Fruit fly (Drosophila melanogaster) whole organism, embryonic: Measurements from ENCODE around the gene Sox21a.

Experiments used
- Blimp-1 ChIP-seq: fragments of 200-800 bp; sonication (Bioruptor generic); optimal IDR thresholded peaks from 3 replicates; lab custom pipeline; 2018; ENCODE audit warnings: missing biosample characterization, missing genetic modification characterization, mild to moderate bottlenecking, moderate library complexity, missing genetic modification reagents
- CG10209 ChIP-seq: fragments of 200-800 bp; sonication (Bioruptor generic); optimal IDR thresholded peaks from 3 replicates; lab custom pipeline; 2017; ENCODE audit warnings: missing biosample characterization, mild to moderate bottlenecking, missing genetic modification characterization, missing genetic modification reagents
- CG10267 ChIP-seq: fragments of 200-800 bp; sonication (Bioruptor generic); optimal IDR thresholded peaks from 2 replicates; lab custom pipeline; 2018; ENCODE audit warnings: missing biosample characterization, mild to moderate bottlenecking, missing genetic modification characterization, moderate library complexity
- CG10321 ChIP-seq: fragments of 200-800 bp; sonication (Bioruptor generic); IDR thresholded peaks from 2 replicates; pipeline ENCODE4 v1.3.6; 2022; ENCODE audit warnings: missing biosample characterization, missing genetic modification characterization
- CG10462 ChIP-seq: fragments of 200-800 bp; sonication (Bioruptor generic); optimal IDR thresholded peaks from 2 replicates; lab custom pipeline; 2016; ENCODE audit warnings: missing biosample characterization, missing genetic modification characterization
- CG12236 ChIP-seq: fragments of 200-800 bp; sonication (Bioruptor generic); optimal IDR thresholded peaks from 2 replicates; lab custom pipeline; 2016; ENCODE audit warnings: missing biosample characterization, missing genetic modification characterization
- CG13296 ChIP-seq: fragments of 200-800 bp; sonication (Bioruptor generic); optimal IDR thresholded peaks from 3 replicates; lab custom pipeline; 2018; ENCODE audit warnings: missing biosample characterization, mild to moderate bottlenecking, missing genetic modification characterization
- CG15073 ChIP-seq: fragments of 200-800 bp; sonication (Bioruptor generic); optimal IDR thresholded peaks from 2 replicates; lab custom pipeline; 2016; ENCODE audit warnings: missing biosample characterization, missing genetic modification characterization
- CG1647 ChIP-seq: fragments of 200-800 bp; sonication (Bioruptor generic); optimal IDR thresholded peaks from 3 replicates; lab custom pipeline; 2016; ENCODE audit warnings: missing biosample characterization, missing genetic modification characterization
- CG16779 ChIP-seq: fragments of 200-800 bp; sonication (Bioruptor generic); IDR thresholded peaks from 2 replicates; pipeline ENCODE4 v1.3.6; 2022; ENCODE audit warnings: missing biosample characterization, missing genetic modification characterization
- CG2116 ChIP-seq: fragments of 200-800 bp; sonication (Bioruptor generic); optimal IDR thresholded peaks from 3 replicates; lab custom pipeline; 2018; ENCODE audit warnings: missing biosample characterization, mild to moderate bottlenecking, missing genetic modification characterization
- CG34224 ChIP-seq: fragments of 200-800 bp; sonication (Bioruptor generic); IDR thresholded peaks from 3 replicates; pipeline ENCODE4 v1.3.6; 2022; ENCODE audit warnings: missing biosample characterization, missing genetic modification characterization; ENCODE audit not compliant: partially characterized antibody
- CG3726 ChIP-seq: fragments of 200-800 bp; sonication (Bioruptor generic); IDR thresholded peaks from 3 replicates; pipeline ENCODE4, ENCODE4 v1.3.6; 2022; ENCODE audit warnings: missing biosample characterization, missing genetic modification characterization
- CG4282 ChIP-seq: fragments of 200-800 bp; sonication (Bioruptor generic); optimal IDR thresholded peaks from 2 replicates; lab custom pipeline; 2016; ENCODE audit warnings: missing biosample characterization, missing genetic modification characterization
- CG6765 ChIP-seq: fragments of 200-800 bp; sonication (Bioruptor generic); optimal IDR thresholded peaks from 3 replicates; lab custom pipeline; 2017; ENCODE audit warnings: missing biosample characterization, mild to moderate bottlenecking, missing genetic modification characterization
- CG8388 ChIP-seq: fragments of 200-800 bp; sonication (Bioruptor generic); optimal IDR thresholded peaks from 2 replicates; lab custom pipeline; 2019; ENCODE audit warnings: missing biosample characterization, mild to moderate bottlenecking, missing genetic modification characterization, moderate library complexity
- CG8944 ChIP-seq: fragments of 200-800 bp; sonication (Bioruptor generic); optimal IDR thresholded peaks from 3 replicates; lab custom pipeline; 2016; ENCODE audit warnings: missing biosample characterization, missing genetic modification characterization
- CG9215 ChIP-seq: fragments of 200-800 bp; sonication (Bioruptor generic); IDR thresholded peaks from 2 replicates; pipeline ENCODE4 v1.3.6; 2022; ENCODE audit warnings: missing biosample characterization, missing genetic modification characterization
- CG9876 ChIP-seq: fragments of 200-800 bp; sonication (Bioruptor generic); optimal IDR thresholded peaks from 2 replicates; lab custom pipeline; 2016; ENCODE audit warnings: missing biosample characterization, missing genetic modification characterization
- Camta ChIP-seq: fragments of 200-800 bp; sonication (Bioruptor generic); optimal IDR thresholded peaks from 2 replicates; lab custom pipeline; 2016; ENCODE audit warnings: missing biosample characterization, missing genetic modification characterization
- Chrac-16 ChIP-seq: fragments of 200-800 bp; sonication (Bioruptor generic); optimal IDR thresholded peaks from 3 replicates; lab custom pipeline; 2016; ENCODE audit warnings: missing biosample characterization, missing genetic modification characterization
- Dad ChIP-seq: fragments of 200-800 bp; sonication (Bioruptor generic); optimal IDR thresholded peaks from 3 replicates; lab custom pipeline; 2016; ENCODE audit warnings: missing biosample characterization, missing genetic modification characterization
- Dp ChIP-seq: fragments of 200-800 bp; sonication (Bioruptor generic); optimal IDR thresholded peaks from 2 replicates; lab custom pipeline; 2018; ENCODE audit warnings: missing biosample characterization, mild to moderate bottlenecking, missing genetic modification characterization, moderate library complexity
- E2f2 ChIP-seq: fragments of 200-800 bp; sonication (Bioruptor generic); IDR thresholded peaks from 2 replicates; pipeline ENCODE4 v1.3.6; 2022; ENCODE audit warnings: missing biosample characterization, missing genetic modification characterization
- Eip74EF ChIP-seq, 2 experiments: fragments of 200-800 bp in 1 of 2; fragments of >200 bp in 1 of 2; sonication (Bioruptor generic) in 1 of 2; optimal IDR thresholded peaks; 2 replicates each; lab custom pipeline; 2017 to 2019; ENCODE audit warnings: missing biosample characterization in 2 of 2, missing genetic modification characterization in 2 of 2, mild to moderate bottlenecking in 1 of 2, moderate library complexity in 1 of 2
- GATAe ChIP-seq: fragments of 200-800 bp; sonication (Bioruptor generic); conservative IDR thresholded peaks from 2 replicates; pipeline ENCODE4 v1.3.6; 2022; ENCODE audit warnings: missing biosample characterization, missing genetic modification characterization
- Max ChIP-seq: fragments of 200-800 bp; sonication (Bioruptor generic); optimal IDR thresholded peaks from 2 replicates; lab custom pipeline; 2016; ENCODE audit warnings: missing biosample characterization, mild to moderate bottlenecking, missing genetic modification characterization
- Mes4 ChIP-seq: fragments of 200-800 bp; sonication (Bioruptor generic); optimal IDR thresholded peaks from 2 replicates; lab custom pipeline; 2016; ENCODE audit warnings: missing biosample characterization, missing genetic modification characterization
- NC2β ChIP-seq: fragments of 200-800 bp; sonication (Bioruptor generic); optimal IDR thresholded peaks from 2 replicates; lab custom pipeline; 2016; ENCODE audit warnings: missing biosample characterization, missing genetic modification characterization
- Sox102F ChIP-seq: fragments of 200-800 bp; sonication (Bioruptor generic); optimal IDR thresholded peaks from 2 replicates; lab custom pipeline; 2018; ENCODE audit warnings: missing biosample characterization, mild to moderate bottlenecking, missing genetic modification characterization, moderate library complexity
- ase ChIP-seq: fragments of 200-800 bp; sonication (Bioruptor generic); IDR thresholded peaks from 3 replicates; pipeline ENCODE4 v1.3.6; 2022; ENCODE audit warnings: missing biosample characterization, missing genetic modification characterization
- ash1 ChIP-seq: fragments of 200-800 bp; sonication (Bioruptor generic); optimal IDR thresholded peaks from 2 replicates; lab custom pipeline; 2018; ENCODE audit warnings: missing biosample characterization, mild to moderate bottlenecking, missing genetic modification characterization
- cas ChIP-seq: fragments of 200-800 bp; sonication (Bioruptor generic); IDR thresholded peaks from 2 replicates; pipeline ENCODE4 v1.3.6; 2022; ENCODE audit warnings: missing biosample characterization, missing genetic modification characterization
- danr ChIP-seq: fragments of 200-800 bp; sonication (Bioruptor generic); IDR thresholded peaks from 2 replicates; pipeline ENCODE4 v1.3.6; 2022; ENCODE audit warnings: missing biosample characterization, missing genetic modification characterization
- gem ChIP-seq: fragments of 200-800 bp; sonication (Bioruptor generic); optimal IDR thresholded peaks from 2 replicates; lab custom pipeline; 2019; ENCODE audit warnings: missing biosample characterization, mild to moderate bottlenecking, missing genetic modification characterization, moderate library complexity
- grn ChIP-seq: fragments of 200-800 bp; sonication (Bioruptor generic); optimal IDR thresholded peaks from 3 replicates; lab custom pipeline; 2017; ENCODE audit warnings: missing biosample characterization, missing genetic modification characterization
- gsb ChIP-seq: fragments of 200-800 bp; sonication (Bioruptor generic); IDR thresholded peaks from 2 replicates; pipeline ENCODE4 v1.3.6; 2022; ENCODE audit warnings: missing biosample characterization, missing genetic modification characterization
- her ChIP-seq: fragments of 200-800 bp; sonication (Bioruptor generic); optimal IDR thresholded peaks from 2 replicates; lab custom pipeline; 2016; ENCODE audit warnings: missing biosample characterization, missing genetic modification characterization
- luna ChIP-seq: fragments of 200-800 bp; sonication (Bioruptor generic); optimal IDR thresholded peaks from 2 replicates; lab custom pipeline; 2016; ENCODE audit warnings: missing biosample characterization, missing genetic modification characterization
- mam ChIP-seq: fragments of 200-800 bp; sonication (Bioruptor generic); optimal IDR thresholded peaks from 3 replicates; lab custom pipeline; 2016; ENCODE audit warnings: missing biosample characterization, missing genetic modification characterization
- nerfin-2 ChIP-seq: fragments of 200-800 bp; sonication (Bioruptor generic); IDR thresholded peaks from 2 replicates; pipeline ENCODE4 v1.3.6; 2022; ENCODE audit warnings: missing biosample characterization, missing genetic modification characterization; ENCODE audit not compliant: partially characterized antibody
- onecut ChIP-seq: fragments of 200-800 bp; sonication (Bioruptor generic); IDR thresholded peaks from 2 replicates; pipeline ENCODE4 v1.3.6; 2022; ENCODE audit warnings: missing biosample characterization, missing genetic modification characterization
- pfk ChIP-seq: fragments of 200-800 bp; sonication (Bioruptor generic); optimal IDR thresholded peaks from 2 replicates; lab custom pipeline; 2018; ENCODE audit warnings: missing biosample characterization, mild to moderate bottlenecking, missing genetic modification characterization, moderate library complexity
- shn ChIP-seq: fragments of 200-800 bp; sonication (Bioruptor generic); optimal IDR thresholded peaks from 3 replicates; lab custom pipeline; 2016; ENCODE audit warnings: missing biosample characterization, missing genetic modification characterization
- sima ChIP-seq: fragments of 200-800 bp; sonication (Bioruptor generic); optimal IDR thresholded peaks from 2 replicates; lab custom pipeline; 2016; ENCODE audit warnings: missing biosample characterization, missing genetic modification characterization
- slp2 ChIP-seq: fragments of 200-800 bp; sonication (Bioruptor generic); optimal IDR thresholded peaks from 2 replicates; lab custom pipeline; 2016; ENCODE audit warnings: missing biosample characterization, missing genetic modification characterization
- sna ChIP-seq: fragments of 200-800 bp; sonication (Bioruptor generic); IDR thresholded peaks from 2 replicates; pipeline ENCODE4 v1.3.6; 2022; ENCODE audit warnings: missing biosample characterization, missing genetic modification characterization; ENCODE audit not compliant: partially characterized antibody
- tll ChIP-seq, 2 experiments: fragments of 200-800 bp in 1 of 2; fragments of >200 bp in 1 of 2; sonication (Bioruptor generic) in 1 of 2; optimal IDR thresholded peaks; 2 replicates each; lab custom pipeline; 2017 to 2019; ENCODE audit warnings: missing biosample characterization in 2 of 2, missing genetic modification characterization in 2 of 2, mild to moderate bottlenecking in 1 of 2, moderate library complexity in 1 of 2
- tna ChIP-seq: fragments of 200-800 bp; sonication (Bioruptor generic); IDR thresholded peaks from 2 replicates; pipeline ENCODE4 v1.3.6; 2022; ENCODE audit warnings: missing biosample characterization, missing genetic modification characterization; ENCODE audit not compliant: partially characterized antibody
- trh ChIP-seq: fragments of 200-800 bp; sonication (Bioruptor generic); optimal IDR thresholded peaks from 2 replicates; lab custom pipeline; 2016; ENCODE audit warnings: missing biosample characterization, missing genetic modification characterization
- ttk ChIP-seq: fragments of 200-800 bp; sonication (Bioruptor generic); IDR thresholded peaks from 2 replicates; pipeline ENCODE4 v2.1.2; 2022; ENCODE audit warnings: missing biosample characterization, missing genetic modification characterization
- zen2 ChIP-seq: fragments of 200-800 bp; sonication (Bioruptor generic); IDR thresholded peaks from 3 replicates; pipeline ENCODE4 v1.3.6; 2022; ENCODE audit warnings: missing biosample characterization, missing genetic modification characterization; ENCODE audit not compliant: partially characterized antibody

The Sox21a gene

DNA sequence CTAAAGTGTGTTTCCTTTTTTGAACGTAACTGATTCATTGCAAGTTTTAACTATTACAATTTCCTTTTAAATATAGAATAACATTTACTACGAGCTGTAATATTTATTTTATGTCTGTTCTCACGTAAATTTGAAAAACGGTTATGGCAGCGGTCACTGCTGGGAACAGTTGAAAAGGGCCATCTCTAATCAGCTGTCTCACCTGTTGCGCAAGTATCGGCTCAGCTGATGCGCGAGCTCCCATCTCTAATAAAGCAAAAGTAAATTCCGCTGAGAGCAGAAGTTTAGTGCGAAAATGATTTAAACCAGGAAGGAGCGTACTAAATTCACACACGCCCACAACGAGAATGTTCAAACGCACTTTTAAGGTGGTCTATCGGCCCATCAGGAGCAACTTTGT, 36.3 kb downstream of the Sox21a start, which contains the start of gene Pex1 (continued):
- peak; percentile 53; the same call in 1 of the 2 replicates for TF ChIP-seq nerfin-2 (GFP tag; lab: Robert Waterston, UW)
- no peak for TF ChIP-seq CG8388
- peak; percentile 94 for TF ChIP-seq CG34224 (GFP tag; lab: Robert Waterston, UW)
- no peak for TF ChIP-seq Mes4 (GFP tag; lab: Kevin White, UChicago)
- TF ChIP-seq Chrac-16 (GFP tag; lab: Kevin White, UChicago) = no peak
- TF ChIP-seq sna = peak; percentile 88
- no peak for TF ChIP-seq CG4282
- no peak for TF ChIP-seq onecut (GFP tag; lab: Robert Waterston, UW)
- peak; percentile 61 for TF ChIP-seq Dp (GFP tag; lab: Kevin White, UChicago)
- no peak for TF ChIP-seq her (GFP tag; lab: Kevin White, UChicago)
- TF ChIP-seq CG9876 (GFP tag; lab: Kevin White, UChicago) = no peak
- no peak for TF ChIP-seq Camta (GFP tag; lab: Kevin White, UChicago)
- TF ChIP-seq zen2 (GFP tag; lab: Robert Waterston, UW) = peak; percentile 69
- TF ChIP-seq Max (GFP tag; lab: Kevin White, UChicago) = peak; percentile 42
- TF ChIP-seq gem (tag; lab: Kevin White, UChicago) = no peak
- no peak for TF ChIP-seq CG13296 (GFP tag; lab: Kevin White, UChicago)
- TF ChIP-seq CG12236 (GFP tag; lab: Kevin White, UChicago) = no peak
- TF ChIP-seq tll (GFP tag; optimal IDR thresholded peaks at IDR 0.05; lab: Kevin White, UChicago) = no peak
- no peak for TF ChIP-seq ase (GFP tag; lab: Robert Waterston, UW)
- no peak for TF ChIP-seq gsb (GFP tag; lab: Robert Waterston, UW)
- TF ChIP-seq sima (GFP tag; lab: Kevin White, UChicago) = no peak
- peak; percentile 34 for TF ChIP-seq CG2116 (GFP tag; lab: Kevin White, UChicago)
- TF ChIP-seq CG15073 = no peak
- TF ChIP-seq pfk (GFP tag; lab: Kevin White, UChicago) = no peak
- TF ChIP-seq CG10462 (GFP tag; lab: Kevin White, UChicago) = no peak
- peak; percentile 42 for TF ChIP-seq Blimp-1 (GFP tag; lab: Kevin White, UChicago)
- no peak for TF ChIP-seq danr
- TF ChIP-seq E2f2 = peak; percentile 74
- no peak for TF ChIP-seq Eip74EF (GFP tag; optimal IDR thresholded peaks at IDR 0.05; lab: Kevin White, UChicago)
- TF ChIP-seq GATAe = no peak
- TF ChIP-seq grn (GFP tag; lab: Kevin White, UChicago) = no peak
- no peak for TF ChIP-seq CG3726 (GFP tag; lab: Robert Waterston, UW)
- TF ChIP-seq ttk (GFP tag; lab: Robert Waterston, UW) = no peak
- TF ChIP-seq slp2 (GFP tag; lab: Kevin White, UChicago) = no peak
- no peak for TF ChIP-seq CG6765 (GFP tag; lab: Kevin White, UChicago)
- no peak for TF ChIP-seq CG10209
- no peak for TF ChIP-seq ash1 (GFP tag; lab: Kevin White, UChicago)
- TF ChIP-seq CG9215 (GFP tag; lab: Robert Waterston, UW) = no peak
- no peak for TF ChIP-seq CG1647 (GFP tag; lab: Kevin White, UChicago)
- no peak for TF ChIP-seq Sox102F
- no peak for TF ChIP-seq Dad
- no peak for TF ChIP-seq trh (GFP tag; lab: Kevin White, UChicago)
- TF ChIP-seq luna (GFP tag; lab: Kevin White, UChicago) = no peak
- no peak for TF ChIP-seq cas (GFP tag; lab: Robert Waterston, UW)
- TF ChIP-seq NC2β (GFP tag; lab: Kevin White, UChicago) = no peak
- no peak for TF ChIP-seq shn (GFP tag; lab: Kevin White, UChicago)
- no peak for TF ChIP-seq CG8944 (GFP tag; lab: Kevin White, UChicago)
- no peak for TF ChIP-seq tna (GFP tag; lab: Robert Waterston, UW)
- peak; percentile 20 for TF ChIP-seq mam (GFP tag; lab: Kevin White, UChicago)
- no peak for TF ChIP-seq CG16779
- no peak for TF ChIP-seq CG10321 (GFP tag; lab: Robert Waterston, UW)
- peak; percentile 50 for TF ChIP-seq CG10267 (tag; lab: Kevin White, UChicago)
